Worm (Caenorhabditis elegans): ENCODE measurements around the gene cest-2.3.

- TF ChIP-seq ztf-23 (GFP tag; IDR thresholded peaks at IDR 0.05): no peak
- TF ChIP-seq T22C8.4 (GFP tag; IDR thresholded peaks at IDR 0.05): no peak
- TF ChIP-seq cog-1 (tag; optimal IDR thresholded peaks at IDR 0.05): no peak
- TF ChIP-seq tab-1 (GFP tag; IDR thresholded peaks at IDR 0.05): no peak
- no peak for TF ChIP-seq med-1 (GFP tag; optimal IDR thresholded peaks at IDR 0.05; ENCODE audit: insufficient read depth)
- no peak for TF ChIP-seq flt-1 (GFP tag; IDR thresholded peaks at IDR 0.05)
- no peak for TF ChIP-seq ref-1 (GFP tag; conservative IDR thresholded peaks at IDR 0.05)
- TF ChIP-seq ztf-29 (GFP tag; IDR thresholded peaks at IDR 0.05): no peak
These were observed 16.1 kb downstream of the cest-2.3 start, which contains the start of gene cest-1.1 for ce11 chrV:14166630-14167029.

Data from whole organism, midembryonic.